Worm (Caenorhabditis elegans) whole organism, L4/young adult: ENCODE data around the gene F21C10.6.

ENCODE experiments used
- W03F9.2 ChIP-seq: fragments of 150-350 bp; optimal IDR thresholded peaks from 2 replicates; lab custom pipeline; 2014; ENCODE audit warnings: missing biosample characterization, missing genetic modification characterization
- him-1 ChIP-seq: sonication (generic microtip); optimal IDR thresholded peaks from 2 replicates; lab custom pipeline; 2016; ENCODE audit warnings: missing genotype, missing genetic modification reagents, missing genetic modification characterization, missing compliant biosample characterization

ce11 chrV:9133950-9134349, 9.7 kb downstream of the F21C10.6 start, which contains the start of gene B0222.1:
- TF ChIP-seq W03F9.2 (tag; lab: Kevin White, UChicago): no peak
- TF ChIP-seq him-1 (tag; lab: Kevin White, UChicago): no peak
